Fruit fly (Drosophila melanogaster) whole organism, adult: ENCODE measurements around the gene PKD.

Experiments used
- CG11617 ChIP-seq: fragments of 200-800 bp; sonication (Bioruptor generic); optimal IDR thresholded peaks from 2 replicates; lab custom pipeline; 2017; ENCODE audit warnings: mild to moderate bottlenecking, missing biosample characterization, missing genetic modification reagents, missing genetic modification characterization
- Mnt ChIP-seq: fragments of 200-800 bp; sonication (Bioruptor generic); optimal IDR thresholded peaks from 2 replicates; lab custom pipeline; 2016; ENCODE audit warnings: missing biosample characterization, mild to moderate bottlenecking, missing genetic modification characterization
- bab1 ChIP-seq: fragments of 200-800 bp; sonication (Bioruptor generic); optimal IDR thresholded peaks from 3 replicates; lab custom pipeline; 2019; ENCODE audit warnings: missing biosample characterization, mild to moderate bottlenecking, missing genetic modification characterization, moderate library complexity
- tj ChIP-seq: fragments of 200-800 bp; sonication (Bioruptor generic); optimal IDR thresholded peaks from 3 replicates; lab custom pipeline; 2017; ENCODE audit warnings: missing biosample characterization, mild to moderate bottlenecking, missing genetic modification characterization, moderate library complexity

PKD gene

DNA sequence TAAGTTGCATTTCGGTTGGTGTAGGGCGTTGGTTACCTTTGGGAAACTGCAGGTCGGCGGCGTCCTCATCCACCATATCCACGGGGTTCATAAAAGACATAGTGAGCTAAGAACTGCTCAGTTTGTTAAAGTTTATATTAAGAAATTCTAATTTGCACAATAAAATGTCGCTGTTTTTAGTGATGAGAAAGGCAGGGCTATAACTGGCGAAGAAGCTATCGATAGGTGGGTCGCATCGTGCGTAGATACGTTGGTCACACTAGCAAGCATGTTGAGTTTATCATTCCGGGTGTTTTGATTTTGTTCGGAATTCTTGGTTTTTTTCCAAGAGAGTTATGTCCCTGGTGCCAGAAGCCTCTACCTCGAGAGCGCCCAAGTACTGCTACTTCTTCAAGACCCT lies 58.9 kb downstream of the PKD start, which contains the start of the genes Ada2a, Polr2D, Tgs1 and moi:
Ada2a (minus strand) TSS at position 207 of the 400 bp plus-strand sequence.
Polr2D (minus strand) TSS at position 207 of the 400 bp plus-strand sequence.
Tgs1 (plus strand) TSS at position 250 of the 400 bp plus-strand sequence.
moi (plus strand) TSS at position 250 of the 400 bp plus-strand sequence.
- TF ChIP-seq CG11617 (GFP tag; lab: Kevin White, UChicago) (no peak), Mnt (peak; percentile 21), bab1 (peak; percentile 57), tj (GFP tag; lab: Kevin White, UChicago) (no peak)
